Worm (Caenorhabditis elegans) whole organism, early embryonic: Measurements from ENCODE around the gene F58E1.13.

Experiments used
- B0310.2 ChIP-seq: sonication (generic microtip); optimal IDR thresholded peaks from 2 replicates; lab custom pipeline; 2016; ENCODE audit warnings: mild to moderate bottlenecking, missing genetic modification characterization, missing compliant biosample characterization
- F13C5.2 ChIP-seq: sonication (generic microtip); optimal IDR thresholded peaks from 2 replicates; lab custom pipeline; 2017; ENCODE audit warnings: mild to moderate bottlenecking, missing genetic modification characterization, inconsistent platforms, missing compliant biosample characterization
- aly-1 ChIP-seq: sonication (generic microtip); optimal IDR thresholded peaks from 2 replicates; lab custom pipeline; 2016; ENCODE audit warnings: missing genetic modification characterization, missing compliant biosample characterization
- ama-1 ChIP-seq: fragments of 150-350 bp; optimal IDR thresholded peaks from 2 replicates; lab custom pipeline; 2014
- ceh-13 ChIP-seq: fragments of 200-800 bp; sonication (Bioruptor generic); optimal IDR thresholded peaks from 2 replicates; lab custom pipeline; 2018; ENCODE audit warnings: mild to moderate bottlenecking, missing genetic modification characterization, missing compliant biosample characterization
- ceh-36 ChIP-seq: sonication (generic microtip); optimal IDR thresholded peaks from 2 replicates; lab custom pipeline; 2016; ENCODE audit warnings: missing genetic modification characterization, inconsistent platforms, missing compliant biosample characterization
- ets-7 ChIP-seq: sonication (generic microtip); optimal IDR thresholded peaks from 2 replicates; lab custom pipeline; 2016; ENCODE audit warnings: missing genotype, missing genetic modification characterization, missing compliant biosample characterization
- flt-1 ChIP-seq: fragments of 200-800 bp; sonication (Bioruptor generic); IDR thresholded peaks from 2 replicates; pipeline ENCODE4 v1.3.6; 2022; ENCODE audit warnings: missing genetic modification characterization, missing compliant biosample characterization
- hmbx-1 ChIP-seq: sonication (generic microtip); optimal IDR thresholded peaks from 2 replicates; lab custom pipeline; 2016; ENCODE audit warnings: mild to moderate bottlenecking, missing genetic modification characterization, missing compliant biosample characterization
- hmg-4 ChIP-seq: fragments of 200-800 bp; sonication (Bioruptor generic); optimal IDR thresholded peaks from 2 replicates; lab custom pipeline; 2018; ENCODE audit warnings: mild to moderate bottlenecking, missing genetic modification characterization, missing compliant biosample characterization
- hnd-1 ChIP-seq: sonication (generic microtip); optimal IDR thresholded peaks from 2 replicates; lab custom pipeline; 2016; ENCODE audit warnings: missing genetic modification characterization, missing compliant biosample characterization
- pes-1 ChIP-seq: fragments of 200-800 bp; sonication (Bioruptor generic); IDR thresholded peaks from 2 replicates; pipeline ENCODE4 v1.3.6; 2022; ENCODE audit warnings: missing genetic modification reagents, missing genetic modification characterization, missing compliant biosample characterization
- scrt-1 ChIP-seq: fragments of 200-800 bp; sonication (Bioruptor generic); IDR thresholded peaks from 2 replicates; pipeline ENCODE4 v1.3.6; 2022; ENCODE audit warnings: missing genetic modification characterization, missing compliant biosample characterization
- sea-1 ChIP-seq: fragments of 200-800 bp; sonication (Bioruptor generic); conservative IDR thresholded peaks from 2 replicates; pipeline ENCODE4 v1.3.6; 2022; ENCODE audit warnings: missing genetic modification characterization, missing compliant biosample characterization
- tbx-11 ChIP-seq: fragments of 200-800 bp; sonication (Bioruptor generic); IDR thresholded peaks from 2 replicates; pipeline ENCODE4 v1.3.6; 2022; ENCODE audit warnings: missing genetic modification characterization, missing compliant biosample characterization
- tbx-37 ChIP-seq: fragments of 200-800 bp; sonication (Bioruptor generic); conservative IDR thresholded peaks from 2 replicates; pipeline ENCODE4 v1.3.6; 2022; ENCODE audit warnings: missing genetic modification reagents, missing genetic modification characterization, missing compliant biosample characterization
- tra-4 ChIP-seq: sonication (generic microtip); optimal IDR thresholded peaks from 2 replicates; lab custom pipeline; 2017; ENCODE audit warnings: missing genetic modification characterization, missing compliant biosample characterization

The F58E1.13 gene

ce11 chrII:1731932-1732331, 36.3 kb upstream of the F58E1.13 start, which contains the start of gene ceh-82:
Gene ceh-82, plus strand, starts transcription at chrII:1732232.
- TF ChIP-seq sea-1 (GFP tag; lab: Robert Waterston, UW) (no peak), ceh-13 (GFP tag; lab: Kevin White, UChicago) (no peak), hmbx-1 (tag; lab: Kevin White, UChicago) (no peak), hnd-1 (tag; lab: Kevin White, UChicago) (no peak), tbx-11 (no peak), B0310.2 (tag; lab: Kevin White, UChicago) (no peak), tra-4 (tag; lab: Kevin White, UChicago) (no peak)

ce11 chrII:1730103-1730502, 34.4 kb upstream of the F58E1.13 start, which contains the start of gene ceh-81:
Gene ceh-81, plus strand, starts transcription at chrII:1730403.
- TF ChIP-seq tbx-11 (no peak), B0310.2 (tag; lab: Kevin White, UChicago) (no peak), aly-1 (tag; lab: Kevin White, UChicago) (no peak), ets-7 (tag; lab: Kevin White, UChicago) (no peak), sea-1 (GFP tag; lab: Robert Waterston, UW) (no peak), ama-1 (lab: Kevin White, UChicago) (no peak), ceh-36 (tag; lab: Kevin White, UChicago) (no peak), hnd-1 (tag; lab: Kevin White, UChicago) (no peak), scrt-1 (GFP tag; lab: Robert Waterston, UW) (no peak), tbx-37 (GFP tag; lab: Robert Waterston, UW) (no peak), hmbx-1 (tag; lab: Kevin White, UChicago) (no peak), ceh-13 (GFP tag; lab: Kevin White, UChicago) (no peak), hmg-4 (GFP tag; lab: Kevin White, UChicago) (no peak), pes-1 (GFP tag; lab: Robert Waterston, UW) (no peak), tra-4 (tag; lab: Kevin White, UChicago) (no peak), flt-1 (GFP tag; lab: Robert Waterston, UW) (no peak)

ce11 chrII:1728253-1728652, 32.6 kb upstream of the F58E1.13 start, which contains the start of gene btb-9:
Gene btb-9, plus strand, starts transcription at chrII:1728506.
- TF ChIP-seq tra-4 (tag; lab: Kevin White, UChicago) (no peak), pes-1 (GFP tag; lab: Robert Waterston, UW) (no peak), hnd-1 (tag; lab: Kevin White, UChicago) (no peak), scrt-1 (GFP tag; lab: Robert Waterston, UW) (no peak), ceh-13 (GFP tag; lab: Kevin White, UChicago) (no peak), hmbx-1 (tag; lab: Kevin White, UChicago) (no peak), B0310.2 (tag; lab: Kevin White, UChicago) (no peak), tbx-11 (no peak), aly-1 (tag; lab: Kevin White, UChicago) (no peak), ets-7 (tag; lab: Kevin White, UChicago) (no peak), flt-1 (GFP tag; lab: Robert Waterston, UW) (no peak), ceh-36 (tag; lab: Kevin White, UChicago) (no peak), tbx-37 (GFP tag; lab: Robert Waterston, UW) (no peak)

- TF ChIP-seq aly-1 (tag; lab: Kevin White, UChicago) = no peak
- TF ChIP-seq tbx-11 = no peak
- no peak for TF ChIP-seq ceh-13 (GFP tag; lab: Kevin White, UChicago)
- TF ChIP-seq tbx-37 (GFP tag; lab: Robert Waterston, UW) = no peak
- no peak for TF ChIP-seq flt-1 (GFP tag; lab: Robert Waterston, UW)
- TF ChIP-seq ama-1 (lab: Kevin White, UChicago) = no peak
- TF ChIP-seq F13C5.2 (tag; lab: Kevin White, UChicago) = no peak
- no peak for TF ChIP-seq B0310.2 (tag; lab: Kevin White, UChicago)
- TF ChIP-seq hmg-4 (GFP tag; lab: Kevin White, UChicago) = no peak
- TF ChIP-seq hmbx-1 (tag; lab: Kevin White, UChicago) = no peak
- no peak for TF ChIP-seq ceh-36 (tag; lab: Kevin White, UChicago)
- TF ChIP-seq tra-4 (tag; lab: Kevin White, UChicago) = no peak
- no peak for TF ChIP-seq ets-7 (tag; lab: Kevin White, UChicago)
- no peak for TF ChIP-seq sea-1 (GFP tag; lab: Robert Waterston, UW)
- no peak for TF ChIP-seq pes-1 (GFP tag; lab: Robert Waterston, UW)
- TF ChIP-seq scrt-1 (GFP tag; lab: Robert Waterston, UW) = no peak
Measured at ce11 chrII:1725735-1726134, 30.1 kb upstream of the F58E1.13 start, which contains the start of gene F45C12.17. Gene F45C12.17, plus strand, starts transcription at chrII:1726111.

ce11 chrII:1724314-1724713, 28.6 kb upstream of the F58E1.13 start, which contains the start of gene fbxb-11:
Gene fbxb-11, plus strand, starts transcription at chrII:1724614.
- TF ChIP-seq tra-4 (tag; lab: Kevin White, UChicago) (no peak), flt-1 (GFP tag; lab: Robert Waterston, UW) (no peak), ceh-13 (GFP tag; lab: Kevin White, UChicago) (no peak), pes-1 (GFP tag; lab: Robert Waterston, UW) (no peak), ets-7 (tag; lab: Kevin White, UChicago) (no peak), ama-1 (lab: Kevin White, UChicago) (no peak), tbx-11 (no peak), hnd-1 (tag; lab: Kevin White, UChicago) (no peak), hmbx-1 (tag; lab: Kevin White, UChicago) (no peak), B0310.2 (tag; lab: Kevin White, UChicago) (no peak), scrt-1 (GFP tag; lab: Robert Waterston, UW) (no peak), tbx-37 (GFP tag; lab: Robert Waterston, UW) (no peak)

ce11 chrII:1722394-1722793, 26.7 kb upstream of the F58E1.13 start, which contains the start of the genes fbxb-5 and btb-8:
Gene fbxb-5, minus strand, starts transcription at chrII:1722494.
Gene btb-8, plus strand, starts transcription at chrII:1722770.
- TF ChIP-seq F13C5.2 (tag; lab: Kevin White, UChicago) (no peak), flt-1 (GFP tag; lab: Robert Waterston, UW) (no peak), hmbx-1 (tag; lab: Kevin White, UChicago) (no peak), tbx-37 (GFP tag; lab: Robert Waterston, UW) (no peak), ceh-13 (GFP tag; lab: Kevin White, UChicago) (no peak), sea-1 (GFP tag; lab: Robert Waterston, UW) (no peak), hnd-1 (tag; lab: Kevin White, UChicago) (no peak), pes-1 (GFP tag; lab: Robert Waterston, UW) (no peak), tbx-11 (no peak), aly-1 (tag; lab: Kevin White, UChicago) (no peak), scrt-1 (GFP tag; lab: Robert Waterston, UW) (no peak), ama-1 (lab: Kevin White, UChicago) (no peak), ceh-36 (tag; lab: Kevin White, UChicago) (no peak), tra-4 (tag; lab: Kevin White, UChicago) (no peak), ets-7 (tag; lab: Kevin White, UChicago) (no peak)
